Fruit fly (Drosophila melanogaster) Kc167 (cell line): Measurements from ENCODE around the gene ZC3H3.

Experiments
- Sin3A ChIP-seq: fragments of >200 bp; optimal IDR thresholded peaks from 2 replicates; lab custom pipeline; 2018; ENCODE audit warnings: missing external identifiers
- h ChIP-seq: fragments of >200 bp; optimal IDR thresholded peaks from 3 replicates; lab custom pipeline; 2018; ENCODE audit warnings: missing external identifiers
- insv ChIP-seq: fragments of >200 bp; optimal IDR thresholded peaks from 3 replicates; lab custom pipeline; 2018; ENCODE audit warnings: missing external identifiers
- psq ChIP-seq: fragments of >200 bp; optimal IDR thresholded peaks from 2 replicates; lab custom pipeline; 2017; ENCODE audit warnings: missing external identifiers

- no peak for TF ChIP-seq insv (lab: Kevin White, UChicago)
- no peak for TF ChIP-seq psq (lab: Kevin White, UChicago)
- no peak for TF ChIP-seq h
- no peak for TF ChIP-seq Sin3A
These were observed 50.6 kb downstream of the ZC3H3 start for dm6 chr3L:8458767-8459614.
